Worm (Caenorhabditis elegans): ENCODE results near the gene B0393.5.

- TF ChIP-seq F26F4.8 (GFP tag; conservative IDR thresholded peaks at IDR 0.05) (no peak), nhr-6 (tag; optimal IDR thresholded peaks at IDR 0.05) (no peak), fos-1 (tag; optimal IDR thresholded peaks at IDR 0.05) (no peak), unc-130 (GFP tag; optimal IDR thresholded peaks at IDR 0.05) (no peak), lin-15B (tag; optimal IDR thresholded peaks at IDR 0.05) (no peak), lin-13 (GFP tag; optimal IDR thresholded peaks at IDR 0.05) (no peak), nhr-76 (tag; optimal IDR thresholded peaks at IDR 0.05) (no peak), ama-1 (optimal IDR thresholded peaks at IDR 0.05) (no peak), fkh-10 (GFP tag; optimal IDR thresholded peaks at IDR 0.05) (no peak), pha-4 (GFP tag; IDR thresholded peaks at IDR 0.05) (no peak), pha-4 (tag; optimal IDR thresholded peaks at IDR 0.05) (no peak)
These were observed 20.1 kb downstream of the B0393.5 start, which contains the start of gene mel-28 for ce11 chrIII:4785714-4786113.

Data from whole organism, L4 larva.